Fruit fly (Drosophila melanogaster) whole organism: ENCODE results near the gene Edg78E.

Experiments used
- CG8478 ChIP-seq: fragments of >200 bp; optimal IDR thresholded peaks from 2 replicates; lab custom pipeline; 2018; ENCODE audit warnings: inconsistent platforms
- Dll ChIP-seq: fragments of >200 bp; optimal IDR thresholded peaks from 2 replicates; lab custom pipeline; 2017
- EcR ChIP-seq, 2 experiments: fragments of >200 bp; optimal IDR thresholded peaks; 2 replicates each; lab custom pipeline; 2017; ENCODE audit warnings: missing biosample characterization in 2 of 2, missing genetic modification characterization in 2 of 2, missing genetic modification reagents in 2 of 2
- pan ChIP-seq: fragments of >200 bp; optimal IDR thresholded peaks from 2 replicates; lab custom pipeline; 2017
- psq ChIP-seq: fragments of >200 bp; optimal IDR thresholded peaks from 2 replicates; lab custom pipeline; 2017
- usp ChIP-seq: fragments of >200 bp; optimal IDR thresholded peaks from 2 replicates; lab custom pipeline; 2017; ENCODE audit warnings: missing biosample characterization, missing genetic modification characterization, mixed read lengths

dm6 chr3L:21283795-21284194, 13.8 kb downstream of the Edg78E start:
- no peak for TF ChIP-seq pan (lab: Kevin White, UChicago)
- TF ChIP-seq usp (GFP tag; lab: Kevin White, UChicago) = no peak
- TF ChIP-seq Dll (lab: Kevin White, UChicago) = no peak
- no peak for TF ChIP-seq psq (lab: Kevin White, UChicago)
- TF ChIP-seq EcR (GFP tag; optimal IDR thresholded peaks at IDR 0.05; lab: Kevin White, UChicago) = no peak
- TF ChIP-seq CG8478 (lab: Kevin White, UChicago) = no peak
